Fruit fly (Drosophila melanogaster): ENCODE measurements around the gene CG17896.

CG17896 gene

DNA sequence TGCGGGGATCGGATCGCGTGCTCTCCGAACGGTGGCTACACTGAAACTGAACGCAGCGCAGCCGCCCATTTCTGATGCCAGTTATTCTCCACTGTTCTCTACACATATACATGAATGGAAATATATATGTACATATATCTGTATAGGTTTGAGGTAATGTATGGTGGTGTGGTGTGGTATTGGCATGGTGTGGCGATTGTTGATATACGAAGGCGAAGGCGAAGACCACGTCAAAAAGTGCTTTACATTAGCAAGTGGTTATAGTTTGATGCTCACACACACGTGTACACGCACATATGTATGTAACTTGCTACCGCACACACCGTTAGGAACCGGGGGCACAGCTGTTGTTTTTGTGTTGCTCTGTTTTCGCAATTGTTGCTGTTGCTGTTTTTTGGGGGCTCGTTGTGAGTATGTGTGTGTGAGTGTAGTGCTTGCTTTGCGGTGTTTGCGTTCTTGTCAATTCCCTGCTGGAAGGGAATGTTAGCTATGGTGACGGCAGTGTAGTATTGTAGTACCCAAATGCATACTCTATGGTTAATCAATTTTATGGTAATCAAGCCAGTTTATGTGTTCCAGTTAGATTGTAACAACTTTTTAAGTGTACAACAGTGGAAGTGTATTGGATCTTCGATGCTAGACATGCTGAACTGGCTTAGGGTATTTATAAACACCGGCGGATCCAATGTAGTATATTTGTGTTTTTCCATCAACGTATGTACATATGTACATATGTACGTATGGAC lies at the start of gene CG17896 (continued):
- TF ChIP-seq CG1832 (GFP tag; optimal IDR thresholded peaks at IDR 0.05) = no peak
- TF ChIP-seq Nf-YA (GFP tag; IDR thresholded peaks at IDR 0.05) = peak; percentile 91
- peak; percentile 96 for TF ChIP-seq nmo (GFP tag; optimal IDR thresholded peaks at IDR 0.05)
- no peak for TF ChIP-seq Hr39 (optimal IDR thresholded peaks at IDR 0.05)
- peak; percentile 75 for TF ChIP-seq Sry-δ (GFP tag; optimal IDR thresholded peaks at IDR 0.05)
- peak; percentile 95 for TF ChIP-seq CG4404 (GFP tag; IDR thresholded peaks at IDR 0.05)
- TF ChIP-seq tna (GFP tag; IDR thresholded peaks at IDR 0.05; ENCODE audit: partially characterized antibody) = no peak
- peak; percentile 99 for TF ChIP-seq rib (GFP tag; IDR thresholded peaks at IDR 0.05)
- peak; percentile 80 for TF ChIP-seq Lhr (GFP tag; optimal IDR thresholded peaks at IDR 0.05)
- TF ChIP-seq scrt (GFP tag; optimal IDR thresholded peaks at IDR 0.05) = peak; percentile 95
- peak; percentile 97 for TF ChIP-seq eyg (GFP tag; optimal IDR thresholded peaks at IDR 0.05)
- TF ChIP-seq Mes4 (GFP tag; optimal IDR thresholded peaks at IDR 0.05) = peak; percentile 93
- peak; percentile 98 for TF ChIP-seq luna (GFP tag; optimal IDR thresholded peaks at IDR 0.05)
- TF ChIP-seq Nf-YC (tag; optimal IDR thresholded peaks at IDR 0.05) = peak; percentile 76
- TF ChIP-seq CG4730 (GFP tag; IDR thresholded peaks at IDR 0.05) = peak; percentile 97
- TF ChIP-seq CG10959 (GFP tag; IDR thresholded peaks at IDR 0.05) = peak; percentile 91
- TF ChIP-seq CG11398 (GFP tag; optimal IDR thresholded peaks at IDR 0.05) = peak; percentile 98
- peak; percentile 96 for TF ChIP-seq Atf3 (GFP tag; optimal IDR thresholded peaks at IDR 0.05)
- no peak for TF ChIP-seq Lpt (GFP tag; optimal IDR thresholded peaks at IDR 0.05)
- peak; percentile 89 for TF ChIP-seq sens-2 (GFP tag; IDR thresholded peaks at IDR 0.05)
- peak; percentile 94 for TF ChIP-seq CG10274 (GFP tag; optimal IDR thresholded peaks at IDR 0.05)
- peak; percentile 97 for TF ChIP-seq slp2 (GFP tag; optimal IDR thresholded peaks at IDR 0.05)
- peak; percentile 98 for TF ChIP-seq CG6175 (GFP tag; IDR thresholded peaks at IDR 0.05)
- no peak for TF ChIP-seq pan (optimal IDR thresholded peaks at IDR 0.05)
- TF ChIP-seq pan (GFP tag; optimal IDR thresholded peaks at IDR 0.05 in 1 of 2, IDR thresholded peaks at IDR 0.05 in 1 of 2) = peak in 1 of 2 experiments; percentile 98
- peak; percentile 89 for TF ChIP-seq nom (GFP tag; optimal IDR thresholded peaks at IDR 0.05)
- TF ChIP-seq CG5245 (GFP tag; optimal IDR thresholded peaks at IDR 0.05) = peak; percentile 95
- peak; percentile 97 for TF ChIP-seq C15 (GFP tag; IDR thresholded peaks at IDR 0.05)
- TF ChIP-seq yki (optimal IDR thresholded peaks at IDR 0.05) = no peak
- peak; percentile 96 for TF ChIP-seq CG1602 (GFP tag; optimal IDR thresholded peaks at IDR 0.05)
- TF ChIP-seq CG8359 (GFP tag; optimal IDR thresholded peaks at IDR 0.05; ENCODE audit: borderline replicate concordance) = peak; percentile 80
- TF ChIP-seq CG6765 (GFP tag; optimal IDR thresholded peaks at IDR 0.05) = peak; percentile 95
- TF ChIP-seq NC2α (GFP tag; optimal IDR thresholded peaks at IDR 0.05) = peak; percentile 97
- TF ChIP-seq zf30C (GFP tag; optimal IDR thresholded peaks at IDR 0.05) = peak; percentile 30
- TF ChIP-seq CG2120 (GFP tag; optimal IDR thresholded peaks at IDR 0.05) = peak; percentile 100
- TF ChIP-seq CG30020 (tag; optimal IDR thresholded peaks at IDR 0.05) = peak; percentile 55
- TF ChIP-seq CG10431 (GFP tag; optimal IDR thresholded peaks at IDR 0.05) = peak; percentile 53
- TF ChIP-seq bbx (GFP tag; IDR thresholded peaks at IDR 0.05; ENCODE audit: partially characterized antibody) = no peak
- TF ChIP-seq da (GFP tag; optimal IDR thresholded peaks at IDR 0.05) = peak; percentile 97
- TF ChIP-seq CG4360 (GFP tag; IDR thresholded peaks at IDR 0.05) = peak; percentile 74
- peak; percentile 96 for TF ChIP-seq NC2β (GFP tag; optimal IDR thresholded peaks at IDR 0.05)
- TF ChIP-seq CG10147 (GFP tag; optimal IDR thresholded peaks at IDR 0.05) = peak; percentile 98
- TF ChIP-seq Gsc (GFP tag; IDR thresholded peaks at IDR 0.05) = peak; percentile 89
- peak; percentile 99 for TF ChIP-seq Hsf (GFP tag; optimal IDR thresholded peaks at IDR 0.05)
- TF ChIP-seq gem (tag; optimal IDR thresholded peaks at IDR 0.05) = peak; percentile 98
- TF ChIP-seq chif (GFP tag; optimal IDR thresholded peaks at IDR 0.05) = peak; percentile 97 to 98
- peak; percentile 90 for TF ChIP-seq MTF-1 (GFP tag; optimal IDR thresholded peaks at IDR 0.05; ENCODE audit: borderline replicate concordance)
- TF ChIP-seq CG15479 (GFP tag; optimal IDR thresholded peaks at IDR 0.05) = no peak
- TF ChIP-seq CG3847 (GFP tag; IDR thresholded peaks at IDR 0.05) = peak; percentile 99
- TF ChIP-seq CG12236 (GFP tag; optimal IDR thresholded peaks at IDR 0.05) = peak; percentile 93
- TF ChIP-seq Dbx (GFP tag; IDR thresholded peaks at IDR 0.05) = peak; percentile 99

Data from whole organism, embryonic.